Fruit fly (Drosophila melanogaster): Measurements from ENCODE around the gene ND-B8.

Gene ND-B8

dm6 chr2L:4448582-4449016, 5.8 kb upstream of the ND-B8 start, which contains the start of gene MFS18 (continued):
- TF ChIP-seq CG33557 (GFP tag; optimal IDR thresholded peaks at IDR 0.05) (peak; percentile 87), lab (GFP tag; optimal IDR thresholded peaks at IDR 0.05) (peak; percentile 99), Hmx (GFP tag; optimal IDR thresholded peaks at IDR 0.05) (peak; percentile 79), Abd-B (GFP tag; optimal IDR thresholded peaks at IDR 0.05) (peak; percentile 99), HHEX (GFP tag; optimal IDR thresholded peaks at IDR 0.05) (peak; percentile 98), tgo (GFP tag; IDR thresholded peaks at IDR 0.05) (peak; percentile 99), sob (GFP tag; IDR thresholded peaks at IDR 0.05) (peak; percentile 98), br (optimal IDR thresholded peaks at IDR 0.05) (no peak), cas (GFP tag; IDR thresholded peaks at IDR 0.05) (peak; percentile 98)

- TF ChIP-seq disco-r (GFP tag; optimal IDR thresholded peaks at IDR 0.05) = no peak
- peak; percentile 73; the same call in 1 of the 3 replicates for TF ChIP-seq mld (GFP tag; IDR thresholded peaks at IDR 0.05; ENCODE audit: partially characterized antibody)
- TF ChIP-seq NC2β (GFP tag; optimal IDR thresholded peaks at IDR 0.05) = no peak
- TF ChIP-seq btn (GFP tag; optimal IDR thresholded peaks at IDR 0.05) = no peak
- peak; percentile 67 for TF ChIP-seq Doc3 (GFP tag; IDR thresholded peaks at IDR 0.05; ENCODE audit: partially characterized antibody)
- TF ChIP-seq CG7745 (tag; optimal IDR thresholded peaks at IDR 0.05) = no peak
- TF ChIP-seq tna (GFP tag; IDR thresholded peaks at IDR 0.05; ENCODE audit: partially characterized antibody) = peak; percentile 83
- peak; percentile 89 for TF ChIP-seq MESR4 (GFP tag; optimal IDR thresholded peaks at IDR 0.05)
- TF ChIP-seq MBD-R2 (GFP tag; IDR thresholded peaks at IDR 0.05) = peak; percentile 61
- peak; percentile 22 for TF ChIP-seq YL-1 (GFP tag; optimal IDR thresholded peaks at IDR 0.05)
- TF ChIP-seq CG30403 (GFP tag; optimal IDR thresholded peaks at IDR 0.05) = no peak
- no peak for TF ChIP-seq CG7786 (GFP tag; optimal IDR thresholded peaks at IDR 0.05)
- TF ChIP-seq ssp (GFP tag; IDR thresholded peaks at IDR 0.05) = no peak
- peak; percentile 7 for TF ChIP-seq Myb (GFP tag; optimal IDR thresholded peaks at IDR 0.05)
- TF ChIP-seq CG3995 (GFP tag; optimal IDR thresholded peaks at IDR 0.05) = no peak
- no peak for TF ChIP-seq CG30020 (tag; optimal IDR thresholded peaks at IDR 0.05)
- no peak for TF ChIP-seq klu (GFP tag; IDR thresholded peaks at IDR 0.05)
- TF ChIP-seq CG8388 (GFP tag; optimal IDR thresholded peaks at IDR 0.05) = no peak
- TF ChIP-seq CG9932 (GFP tag; IDR thresholded peaks at IDR 0.05) = no peak
- TF ChIP-seq lola (GFP tag; optimal IDR thresholded peaks at IDR 0.05) = no peak
- peak; percentile 55; the same call in 2 of the 3 replicates for TF ChIP-seq CG7963 (GFP tag; IDR thresholded peaks at IDR 0.05; ENCODE audit: partially characterized antibody)
- peak; percentile 52 for TF ChIP-seq inv (GFP tag; IDR thresholded peaks at IDR 0.05; ENCODE audit: partially characterized antibody)
- no peak for TF ChIP-seq CG11695 (GFP tag; IDR thresholded peaks at IDR 0.05)
- peak in 1 of 2 experiments; percentile 43 for TF ChIP-seq crp (GFP tag; optimal IDR thresholded peaks at IDR 0.05)
- peak; percentile 77 for TF ChIP-seq unc-4 (GFP tag; IDR thresholded peaks at IDR 0.05; ENCODE audit: partially characterized antibody)
- peak; percentile 86 for TF ChIP-seq HLH4C (GFP tag; IDR thresholded peaks at IDR 0.05; ENCODE audit: partially characterized antibody)
- peak; percentile 51 for TF ChIP-seq stwl (tag; optimal IDR thresholded peaks at IDR 0.05)
- TF ChIP-seq CG14860 (GFP tag; IDR thresholded peaks at IDR 0.05; ENCODE audit: partially characterized antibody) = peak; percentile 49
- TF ChIP-seq sens-2 (GFP tag; IDR thresholded peaks at IDR 0.05) = no peak
- no peak for TF ChIP-seq CG2889 (GFP tag; IDR thresholded peaks at IDR 0.05)
- TF ChIP-seq wek (GFP tag; optimal IDR thresholded peaks at IDR 0.05) = peak; percentile 64
- no peak for TF ChIP-seq sob (GFP tag; IDR thresholded peaks at IDR 0.05)
- no peak for TF ChIP-seq cad (GFP tag; optimal IDR thresholded peaks at IDR 0.05)
- TF ChIP-seq Meics (GFP tag; optimal IDR thresholded peaks at IDR 0.05) = no peak
- no peak for TF ChIP-seq HHEX (GFP tag; optimal IDR thresholded peaks at IDR 0.05)
- peak; percentile 54 for TF ChIP-seq BEAF-32 (GFP tag; optimal IDR thresholded peaks at IDR 0.05)
- TF ChIP-seq Dll (GFP tag; IDR thresholded peaks at IDR 0.05; ENCODE audit: partially characterized antibody) = peak; percentile 79
- peak; percentile 76; the same call in 2 of the 3 replicates for TF ChIP-seq Opbp (GFP tag; IDR thresholded peaks at IDR 0.05; ENCODE audit: partially characterized antibody)
- peak; percentile 23 for TF ChIP-seq CG6254 (GFP tag; optimal IDR thresholded peaks at IDR 0.05)
- no peak for TF ChIP-seq CG8944 (GFP tag; optimal IDR thresholded peaks at IDR 0.05)
- peak; percentile 55 for TF ChIP-seq CG4617 (GFP tag; optimal IDR thresholded peaks at IDR 0.05; ENCODE audit: borderline replicate concordance)
These were observed 1.6 kb upstream of the ND-B8 start, which contains the start of gene CG15439 for dm6 chr2L:4452798-4453197. Gene CG15439 (minus strand): TSS chr2L:4453038.
